Worm (Caenorhabditis elegans): ENCODE data around the gene frk-1.

The frk-1 gene

ce11 chrIV:10046005-10046404, 3.0 kb downstream of the frk-1 start:
- TF ChIP-seq ceh-39 (tag; optimal IDR thresholded peaks at IDR 0.05), result no peak

- no peak for TF ChIP-seq ham-2 (GFP tag; optimal IDR thresholded peaks at IDR 0.05)
- no peak for TF ChIP-seq ztf-11 (tag; optimal IDR thresholded peaks at IDR 0.05)
- no peak for TF ChIP-seq nhr-12 (tag; optimal IDR thresholded peaks at IDR 0.05)
- no peak for TF ChIP-seq nhr-76 (tag; optimal IDR thresholded peaks at IDR 0.05)
- TF ChIP-seq pha-4 (tag; optimal IDR thresholded peaks at IDR 0.05), result no peak
These were observed 4.1 kb downstream of the frk-1 start, which contains the start of gene T04B2.3 for ce11 chrIV:10047108-10047507. T04B2.3 (plus strand) TSS chrIV:10047408.

- TF ChIP-seq unc-120 (tag; optimal IDR thresholded peaks at IDR 0.05; ENCODE audit: poor library complexity, severe bottlenecking), result peak; percentile 61
- no peak for TF ChIP-seq ztf-11 (tag; optimal IDR thresholded peaks at IDR 0.05)
- peak; percentile 29 for TF ChIP-seq hlh-1 (tag; optimal IDR thresholded peaks at IDR 0.05)
- peak; percentile 1 for TF ChIP-seq elt-1 (tag; optimal IDR thresholded peaks at IDR 0.05; ENCODE audit: borderline replicate concordance, insufficient read depth)
- TF ChIP-seq sptf-1 (tag; optimal IDR thresholded peaks at IDR 0.05), result no peak
- TF ChIP-seq nhr-2 (tag; optimal IDR thresholded peaks at IDR 0.05), result no peak
These were observed 5.3 kb downstream of the frk-1 start for ce11 chrIV:10048268-10048667.

ce11 chrIV:10051088-10051487, 8.1 kb downstream of the frk-1 start, which contains the start of gene T04B2.8:
T04B2.8 (minus strand) TSS chrIV:10051188.
- TF ChIP-seq unc-39 (tag; optimal IDR thresholded peaks at IDR 0.05) (no peak), zip-8 (tag; optimal IDR thresholded peaks at IDR 0.05) (no peak), mls-2 (tag; optimal IDR thresholded peaks at IDR 0.05) (no peak), nhr-12 (tag; optimal IDR thresholded peaks at IDR 0.05) (no peak), mep-1 (tag; optimal IDR thresholded peaks at IDR 0.05) (no peak), M03D4.4 (tag; optimal IDR thresholded peaks at IDR 0.05) (no peak), snpc-4 (tag; optimal IDR thresholded peaks at IDR 0.05) (no peak), ceh-39 (tag; optimal IDR thresholded peaks at IDR 0.05) (no peak), lin-32 (GFP tag; optimal IDR thresholded peaks at IDR 0.05) (no peak), nhr-76 (tag; optimal IDR thresholded peaks at IDR 0.05) (no peak), ceh-43 (GFP tag; optimal IDR thresholded peaks at IDR 0.05) (no peak), drap-1 (GFP tag; optimal IDR thresholded peaks at IDR 0.05) (no peak), lsy-2 (tag; optimal IDR thresholded peaks at IDR 0.05) (no peak), tbx-8 (GFP tag; optimal IDR thresholded peaks at IDR 0.05) (no peak), unc-120 (tag; optimal IDR thresholded peaks at IDR 0.05; ENCODE audit: poor library complexity, severe bottlenecking) (no peak), elt-3 (tag; optimal IDR thresholded peaks at IDR 0.05) (no peak)

ce11 chrIV:10053550-10053949, 10.6 kb downstream of the frk-1 start, which contains the start of gene srv-12:
srv-12 (minus strand) TSS chrIV:10053650.
- TF ChIP-seq tbx-8 (GFP tag; optimal IDR thresholded peaks at IDR 0.05), result no peak
- TF ChIP-seq mls-2 (tag; optimal IDR thresholded peaks at IDR 0.05), result no peak
- no peak for TF ChIP-seq lin-32 (GFP tag; optimal IDR thresholded peaks at IDR 0.05)
- no peak for TF ChIP-seq elt-3 (tag; optimal IDR thresholded peaks at IDR 0.05)

- TF ChIP-seq unc-120 (tag; optimal IDR thresholded peaks at IDR 0.05; ENCODE audit: poor library complexity, severe bottlenecking) (no peak), nhr-12 (tag; optimal IDR thresholded peaks at IDR 0.05) (no peak), ceh-43 (GFP tag; optimal IDR thresholded peaks at IDR 0.05) (no peak), pha-4 (tag; optimal IDR thresholded peaks at IDR 0.05) (no peak), blmp-1 (tag; optimal IDR thresholded peaks at IDR 0.05) (no peak), zip-8 (tag; optimal IDR thresholded peaks at IDR 0.05) (no peak), flh-1 (GFP tag; optimal IDR thresholded peaks at IDR 0.05) (no peak), ceh-83 (GFP tag; optimal IDR thresholded peaks at IDR 0.05) (no peak)
These were observed 13.2 kb downstream of the frk-1 start, which contains the start of gene T04B2.7 for ce11 chrIV:10056138-10056537. T04B2.7 (minus strand) TSS chrIV:10056238.

- TF ChIP-seq drap-1 (GFP tag; optimal IDR thresholded peaks at IDR 0.05) (no peak), lsy-2 (tag; optimal IDR thresholded peaks at IDR 0.05) (no peak), blmp-1 (tag; optimal IDR thresholded peaks at IDR 0.05) (no peak), nhr-12 (tag; optimal IDR thresholded peaks at IDR 0.05) (no peak), elt-1 (tag; optimal IDR thresholded peaks at IDR 0.05; ENCODE audit: borderline replicate concordance, insufficient read depth) (no peak), unc-39 (tag; optimal IDR thresholded peaks at IDR 0.05) (no peak), zip-8 (tag; optimal IDR thresholded peaks at IDR 0.05) (no peak), unc-62 (GFP tag; optimal IDR thresholded peaks at IDR 0.05) (no peak), cnd-1 (tag; optimal IDR thresholded peaks at IDR 0.05) (no peak), nhr-76 (tag; optimal IDR thresholded peaks at IDR 0.05) (no peak), pha-4 (tag; optimal IDR thresholded peaks at IDR 0.05) (no peak), lin-32 (GFP tag; optimal IDR thresholded peaks at IDR 0.05) (no peak)
These were observed 16.2 kb downstream of the frk-1 start for ce11 chrIV:10059175-10059574.
